Fruit fly (Drosophila melanogaster) whole organism, pupa: ENCODE results near the gene CG42834.

ENCODE experiments used
- Ets98B ChIP-seq: fragments of 200-800 bp; sonication (Bioruptor generic); IDR thresholded peaks from 2 replicates; pipeline ENCODE4 v1.3.6; 2022; ENCODE audit warnings: missing biosample characterization, missing genetic modification characterization
- Pif1A ChIP-seq: fragments of 200-800 bp; sonication (Bioruptor generic); optimal IDR thresholded peaks from 3 replicates; lab custom pipeline; 2016; ENCODE audit warnings: missing biosample characterization, missing genetic modification characterization
- fd96Ca ChIP-seq: fragments of 200-800 bp; sonication (Bioruptor generic); IDR thresholded peaks from 3 replicates; pipeline ENCODE4 v1.3.6; 2022; ENCODE audit warnings: missing biosample characterization, missing genetic modification characterization

dm6 chr3R:17422102-17422501, 3.5 kb downstream of the CG42834 start, which contains the start of gene CG14332:
- TF ChIP-seq Ets98B (no peak), Pif1A (GFP tag; lab: Kevin White, UChicago) (no peak), fd96Ca (no peak)
